Fruit fly (Drosophila melanogaster): Measurements from ENCODE around the gene AP-1mu.
A peak's percentile ranks its signal among the peaks of the same experiment; 100 is the strongest.

Gene AP-1mu

DNA sequence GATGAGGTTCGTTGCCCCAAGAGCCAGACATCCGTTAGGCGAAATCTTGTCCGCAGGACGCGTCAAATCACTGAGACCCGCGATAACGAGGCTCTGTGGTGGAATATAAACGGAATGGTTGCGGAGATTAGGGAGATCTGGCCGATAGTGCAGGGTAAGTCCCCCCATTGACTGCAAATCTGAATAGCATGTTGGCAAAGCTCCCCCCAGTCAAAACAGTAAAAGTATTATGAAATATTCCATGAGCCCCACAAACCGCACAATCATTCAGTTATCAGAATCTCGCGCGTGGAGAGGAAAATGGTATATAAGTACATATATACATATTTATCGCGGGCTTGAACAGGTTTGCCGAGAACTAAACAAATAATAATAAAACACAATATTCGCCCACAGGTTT is 11.3 kb upstream of the AP-1mu start:
- TF ChIP-seq vri (GFP tag; optimal IDR thresholded peaks at IDR 0.05): peak; percentile 80
- no peak for TF ChIP-seq fd59A (GFP tag; optimal IDR thresholded peaks at IDR 0.05)

- TF ChIP-seq Blimp-1 (GFP tag; optimal IDR thresholded peaks at IDR 0.05) (no peak), Smox (GFP tag; optimal IDR thresholded peaks at IDR 0.05) (no peak), CG11294 (GFP tag; IDR thresholded peaks at IDR 0.05) (no peak), achi (GFP tag; optimal IDR thresholded peaks at IDR 0.05) (no peak), CG1621 (tag; optimal IDR thresholded peaks at IDR 0.05) (no peak), fd85E (GFP tag; optimal IDR thresholded peaks at IDR 0.05) (no peak), CG6792 (GFP tag; optimal IDR thresholded peaks at IDR 0.05) (no peak), CG8119 (GFP tag; IDR thresholded peaks at IDR 0.05) (no peak), lz (GFP tag; optimal IDR thresholded peaks at IDR 0.05) (no peak), CG8319 (GFP tag; optimal IDR thresholded peaks at IDR 0.05) (no peak), spab (GFP tag; optimal IDR thresholded peaks at IDR 0.05) (no peak), CG15336 (GFP tag; IDR thresholded peaks at IDR 0.05) (no peak), CG31627 (GFP tag; optimal IDR thresholded peaks at IDR 0.05) (no peak), CG9139 (GFP tag; optimal IDR thresholded peaks at IDR 0.05) (no peak), Hr38 (GFP tag; optimal IDR thresholded peaks at IDR 0.05) (no peak), CG4318 (GFP tag; optimal IDR thresholded peaks at IDR 0.05) (no peak), Eip93F (GFP tag; optimal IDR thresholded peaks at IDR 0.05) (no peak), Gug (GFP tag; IDR thresholded peaks at IDR 0.05) (no peak), CG8632 (GFP tag; optimal IDR thresholded peaks at IDR 0.05) (no peak)
These were observed 10.8 kb upstream of the AP-1mu start, which contains the start of gene CG16790 for dm6 chr3R:9570114-9570513. CG16790 (minus strand) TSS chr3R:9570214.

DNA sequence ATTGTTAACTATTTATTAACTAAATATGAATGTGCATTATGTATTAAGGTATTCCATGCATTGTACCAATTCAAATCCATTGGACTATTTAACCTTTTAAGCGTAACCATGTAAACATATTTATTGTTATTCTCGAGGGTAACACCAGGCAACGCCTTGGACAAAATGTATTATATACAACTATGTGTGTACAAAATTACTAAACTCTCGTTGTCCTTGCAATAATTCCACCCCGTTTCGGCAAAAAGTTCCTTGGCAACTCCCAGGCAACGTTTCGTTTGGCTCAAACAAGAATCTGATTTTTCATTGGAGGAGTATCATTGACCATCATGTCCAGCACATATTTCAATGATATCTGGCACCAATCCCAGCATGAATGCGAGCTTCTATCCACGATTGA is 6.6 kb upstream of the AP-1mu start, which contains the start of gene CG16789:
TSS of gene CG16789 (plus strand) at position 301 of the 400 bp plus-strand sequence.
- TF ChIP-seq dac (GFP tag; optimal IDR thresholded peaks at IDR 0.05): no peak
- TF ChIP-seq CG4318 (GFP tag; optimal IDR thresholded peaks at IDR 0.05): no peak
- no peak for TF ChIP-seq CG15336 (GFP tag; IDR thresholded peaks at IDR 0.05)
- no peak for TF ChIP-seq CG11762 (GFP tag; optimal IDR thresholded peaks at IDR 0.05; ENCODE audit: insufficient read depth)
- TF ChIP-seq topi (GFP tag; optimal IDR thresholded peaks at IDR 0.05): no peak
- TF ChIP-seq CG31627 (GFP tag; optimal IDR thresholded peaks at IDR 0.05): no peak
- no peak for TF ChIP-seq fd59A (GFP tag; optimal IDR thresholded peaks at IDR 0.05)
- no peak for TF ChIP-seq CG6276 (GFP tag; optimal IDR thresholded peaks at IDR 0.05)
- no peak for TF ChIP-seq Met (GFP tag; optimal IDR thresholded peaks at IDR 0.05)
- TF ChIP-seq Sox102F (GFP tag; optimal IDR thresholded peaks at IDR 0.05): no peak
- TF ChIP-seq Hr38 (GFP tag; optimal IDR thresholded peaks at IDR 0.05): no peak
- TF ChIP-seq salr (GFP tag; optimal IDR thresholded peaks at IDR 0.05): no peak

dm6 chr3R:9563240-9563992 is 4.1 kb upstream of the AP-1mu start, which contains the start of the genes CG9393 and Vps45:
CG9393 (minus strand) TSS chr3R:9563673.
Vps45 (plus strand) TSS chr3R:9563924.
- TF ChIP-seq Gug (GFP tag; IDR thresholded peaks at IDR 0.05) (no peak), CG4318 (GFP tag; optimal IDR thresholded peaks at IDR 0.05) (no peak), spab (GFP tag; optimal IDR thresholded peaks at IDR 0.05) (no peak), Ets96B (tag; optimal IDR thresholded peaks at IDR 0.05) (no peak), Hr38 (GFP tag; optimal IDR thresholded peaks at IDR 0.05) (no peak), net (GFP tag; optimal IDR thresholded peaks at IDR 0.05) (no peak), Eip75B (GFP tag; optimal IDR thresholded peaks at IDR 0.05) (no peak), Eip78C (GFP tag) (no peak), ss (GFP tag; optimal IDR thresholded peaks at IDR 0.05) (no peak), pdm3 (GFP tag; optimal IDR thresholded peaks at IDR 0.05) (no peak), svp (GFP tag) (no peak), Lpt (GFP tag; optimal IDR thresholded peaks at IDR 0.05) (no peak), CG11902 (GFP tag; optimal IDR thresholded peaks at IDR 0.05) (peak; percentile 20), Sox15 (GFP tag; optimal IDR thresholded peaks at IDR 0.05) (peak; percentile 14), CG31627 (GFP tag; optimal IDR thresholded peaks at IDR 0.05) (peak; percentile 67), CG3919 (GFP tag; optimal IDR thresholded peaks at IDR 0.05) (no peak), CG6854 (GFP tag; optimal IDR thresholded peaks at IDR 0.05) (no peak), CG1621 (tag; optimal IDR thresholded peaks at IDR 0.05) (no peak), Hr4 (GFP tag; optimal IDR thresholded peaks at IDR 0.05) (no peak), CG16779 (tag; optimal IDR thresholded peaks at IDR 0.05) (no peak), CG6792 (GFP tag; optimal IDR thresholded peaks at IDR 0.05) (no peak), Sox102F (GFP tag; optimal IDR thresholded peaks at IDR 0.05) (no peak), cyc (GFP tag; optimal IDR thresholded peaks at IDR 0.05) (peak; percentile 68), Ets21C (GFP tag; optimal IDR thresholded peaks at IDR 0.05) (no peak), CG6276 (GFP tag; optimal IDR thresholded peaks at IDR 0.05) (no peak), CG6808 (GFP tag; optimal IDR thresholded peaks at IDR 0.05) (no peak)
